Fruit fly (Drosophila melanogaster): ENCODE data around the gene Ipp.

Gene Ipp

DNA sequence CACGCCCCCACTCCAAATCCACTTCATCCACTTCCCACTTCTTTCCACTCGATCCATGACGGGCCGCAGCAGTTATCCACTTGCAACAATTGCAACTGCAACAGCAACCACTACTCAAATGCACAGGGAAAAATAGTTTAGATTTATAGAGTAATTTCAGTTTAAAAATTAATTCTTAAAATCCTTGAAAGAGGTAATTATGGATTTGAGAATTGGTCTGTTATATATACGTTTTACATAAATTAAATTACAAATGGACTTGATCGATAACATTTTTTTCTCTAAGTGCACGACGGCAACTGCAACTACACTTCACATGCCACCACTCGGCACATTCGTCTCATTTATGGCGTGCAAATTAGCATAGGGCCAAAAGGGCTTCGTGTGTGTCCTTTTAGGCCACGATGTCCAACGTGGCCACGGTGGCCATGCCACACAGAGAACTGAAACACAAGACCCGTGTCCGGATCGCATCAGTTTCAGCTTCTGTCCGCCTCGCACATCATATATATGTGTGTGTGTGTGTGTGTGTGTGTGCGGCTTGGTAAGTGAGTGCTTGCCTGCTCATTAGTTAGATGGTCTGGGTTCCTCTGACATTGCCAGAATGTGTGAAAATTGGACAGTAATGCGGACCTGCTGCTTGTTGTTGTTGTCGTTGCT lies 26.5 kb downstream of the Ipp start (continued):
- peak; percentile 76 for TF ChIP-seq CG7556 (GFP tag; optimal IDR thresholded peaks at IDR 0.05)
- peak; percentile 42 for TF ChIP-seq CG9609 (GFP tag; optimal IDR thresholded peaks at IDR 0.05)
- no peak for TF ChIP-seq Dp (GFP tag; optimal IDR thresholded peaks at IDR 0.05)
- peak; percentile 44 for TF ChIP-seq HmgZ (tag; optimal IDR thresholded peaks at IDR 0.05)
- no peak for TF ChIP-seq CG10321 (GFP tag; IDR thresholded peaks at IDR 0.05)
- peak; percentile 58 for TF ChIP-seq Abd-B (GFP tag; optimal IDR thresholded peaks at IDR 0.05)
- 0 out of 2 replicates have a peak, but pooled peaks have one; percentile 28 for TF ChIP-seq wdn (GFP tag; IDR thresholded peaks at IDR 0.05)
- TF ChIP-seq CG2199 (GFP tag; IDR thresholded peaks at IDR 0.05) = no peak
- peak; percentile 57; the same call in 1 of the 2 replicates for TF ChIP-seq ttk (GFP tag; IDR thresholded peaks at IDR 0.05)
- TF ChIP-seq Bgb (GFP tag; IDR thresholded peaks at IDR 0.05; ENCODE audit: partially characterized antibody) = no peak
- no peak for TF ChIP-seq CTCF (GFP tag; optimal IDR thresholded peaks at IDR 0.05)
- peak; percentile 78 for TF ChIP-seq CG2202 (tag; optimal IDR thresholded peaks at IDR 0.05)
- peak; percentile 83 for TF ChIP-seq unpg (GFP tag; optimal IDR thresholded peaks at IDR 0.05)
- TF ChIP-seq gsb-n (tag; optimal IDR thresholded peaks at IDR 0.05) = peak; percentile 82
- TF ChIP-seq fd64A (GFP tag; optimal IDR thresholded peaks at IDR 0.05) = no peak
- peak; percentile 58 for TF ChIP-seq CG14441 (GFP tag; IDR thresholded peaks at IDR 0.05)
- peak; percentile 63 for TF ChIP-seq CG14050 (GFP tag; IDR thresholded peaks at IDR 0.05)
- TF ChIP-seq Bdp1 (GFP tag; optimal IDR thresholded peaks at IDR 0.05) = peak; percentile 29
- TF ChIP-seq CG17829 (tag; optimal IDR thresholded peaks at IDR 0.05) = peak; percentile 92
- TF ChIP-seq nerfin-1 (tag; optimal IDR thresholded peaks at IDR 0.05) = peak; percentile 68
- TF ChIP-seq fru (optimal IDR thresholded peaks at IDR 0.05) = no peak
- TF ChIP-seq CG13123 (GFP tag; optimal IDR thresholded peaks at IDR 0.05) = peak; percentile 22
- TF ChIP-seq Ravus (GFP tag; IDR thresholded peaks at IDR 0.05) = no peak
- peak; percentile 31; the same call in 1 of the 2 replicates for TF ChIP-seq CG14667 (GFP tag; IDR thresholded peaks at IDR 0.05)
- TF ChIP-seq Rx (GFP tag; IDR thresholded peaks at IDR 0.05) = 0 out of 2 replicates have a peak, but pooled peaks have one; percentile 22
- TF ChIP-seq Gug (GFP tag; IDR thresholded peaks at IDR 0.05) = peak; percentile 42; the same call in 1 of the 4 replicates
- TF ChIP-seq Awh (GFP tag; IDR thresholded peaks at IDR 0.05) = 0 out of 2 replicates have a peak, but pooled peaks have one; percentile 33
- peak; percentile 51; the same call in 1 of the 2 replicates for TF ChIP-seq HLH3B (GFP tag; IDR thresholded peaks at IDR 0.05)
- TF ChIP-seq ato (GFP tag; IDR thresholded peaks at IDR 0.05; ENCODE audit: partially characterized antibody) = no peak
- no peak for TF ChIP-seq CG6765 (GFP tag; optimal IDR thresholded peaks at IDR 0.05)
- no peak for TF ChIP-seq CG2129 (GFP tag; IDR thresholded peaks at IDR 0.05; ENCODE audit: partially characterized antibody)
- peak; percentile 17 for TF ChIP-seq CG18619 (GFP tag; optimal IDR thresholded peaks at IDR 0.05)
- no peak for TF ChIP-seq corto (GFP tag; optimal IDR thresholded peaks at IDR 0.05)
- peak; percentile 76 for TF ChIP-seq CG2678 (tag; optimal IDR thresholded peaks at IDR 0.05)
- peak; percentile 57 for TF ChIP-seq CG8089 (GFP tag; optimal IDR thresholded peaks at IDR 0.05)
- TF ChIP-seq PHDP (tag; optimal IDR thresholded peaks at IDR 0.05) = peak; percentile 58
- TF ChIP-seq Pdp1 (GFP tag; optimal IDR thresholded peaks at IDR 0.05) = peak; percentile 47 to 77
- peak; percentile 26 for TF ChIP-seq CG6654 (GFP tag; optimal IDR thresholded peaks at IDR 0.05)
- TF ChIP-seq CG9797 (GFP tag; optimal IDR thresholded peaks at IDR 0.05) = no peak
- TF ChIP-seq E2f1 (GFP tag; IDR thresholded peaks at IDR 0.05) = peak; percentile 66
- TF ChIP-seq psq (GFP tag; optimal IDR thresholded peaks at IDR 0.05) = peak; percentile 26
- TF ChIP-seq pnt (GFP tag; optimal IDR thresholded peaks at IDR 0.05) = peak; percentile 72
- no peak for TF ChIP-seq HLHmδ (GFP tag; optimal IDR thresholded peaks at IDR 0.05)
- peak; percentile 20 for TF ChIP-seq Dek (tag; optimal IDR thresholded peaks at IDR 0.05)
- peak; percentile 49; the same call in 1 of the 2 replicates for TF ChIP-seq CG11247 (GFP tag; IDR thresholded peaks at IDR 0.05)
- no peak for TF ChIP-seq CG14965 (GFP tag; optimal IDR thresholded peaks at IDR 0.05; ENCODE audit: borderline replicate concordance)
- TF ChIP-seq tup (GFP tag; optimal IDR thresholded peaks at IDR 0.05) = peak; percentile 21
- TF ChIP-seq CG12155 (GFP tag; optimal IDR thresholded peaks at IDR 0.05) = peak; percentile 69
- peak; percentile 28 for TF ChIP-seq CG12744 (GFP tag; optimal IDR thresholded peaks at IDR 0.05)
- no peak for TF ChIP-seq Sin3A (optimal IDR thresholded peaks at IDR 0.05)
